Worm (Caenorhabditis elegans) whole organism, L3 larva: Measurements from ENCODE around the gene T04C12.9.

Source experiments
- ceh-16 ChIP-seq: sonication (generic microtip); optimal IDR thresholded peaks from 2 replicates; lab custom pipeline; 2017; ENCODE audit warnings: missing biosample characterization, missing genetic modification characterization
- elt-3 ChIP-seq, 3 experiments: fragments of 150-350 bp in 1 of 3; sonication (generic microtip) in 2 of 3; optimal IDR thresholded peaks; 2 replicates in 2 of 3; 4 replicates in 1 of 3; lab custom pipeline; 2014 to 2017; ENCODE audit warnings: missing biosample characterization in 3 of 3, missing genetic modification characterization in 3 of 3
- fos-1 ChIP-seq: fragments of 150-350 bp; optimal IDR thresholded peaks from 2 replicates; lab custom pipeline; 2014; ENCODE audit warnings: missing biosample characterization, missing genetic modification characterization
- lin-39 ChIP-seq: fragments of 150-350 bp; optimal IDR thresholded peaks from 2 replicates; lab custom pipeline; 2018; ENCODE audit warnings: missing biosample characterization, missing genetic modification reagents, missing genetic modification characterization
- lsy-12 ChIP-seq: sonication (generic microtip); optimal IDR thresholded peaks from 2 replicates; lab custom pipeline; 2016; ENCODE audit warnings: mild to moderate bottlenecking, missing genetic modification characterization, missing compliant biosample characterization
- nhr-28 ChIP-seq: fragments of 150-350 bp; optimal IDR thresholded peaks from 2 replicates; lab custom pipeline; 2014; ENCODE audit warnings: missing biosample characterization, missing genetic modification characterization
- skn-1 ChIP-seq: fragments of 150-350 bp; optimal IDR thresholded peaks from 2 replicates; lab custom pipeline; 2014; ENCODE audit warnings: missing biosample characterization, missing genetic modification characterization
- snpc-4 ChIP-seq: fragments of 150-350 bp; optimal IDR thresholded peaks from 2 replicates; lab custom pipeline; 2014; ENCODE audit warnings: missing biosample characterization, missing genetic modification characterization
- unc-62 ChIP-seq: fragments of 150-350 bp; sonication (generic microtip); optimal IDR thresholded peaks from 4 replicates; lab custom pipeline; 2014; ENCODE audit warnings: missing biosample characterization, missing genetic modification reagents, missing genetic modification characterization
- ztf-4 ChIP-seq: fragments of 150-350 bp; optimal IDR thresholded peaks from 2 replicates; lab custom pipeline; 2014; ENCODE audit warnings: missing biosample characterization, missing genetic modification characterization

- TF ChIP-seq fos-1 (tag; lab: Kevin White, UChicago) (no peak), elt-3 (tag; optimal IDR thresholded peaks at IDR 0.05; lab: Kevin White, UChicago) (no peak), lin-39 (tag; lab: Kevin White, UChicago) (no peak), unc-62 (no peak), nhr-28 (tag; lab: Kevin White, UChicago) (no peak), ztf-4 (tag; lab: Kevin White, UChicago) (no peak), ceh-16 (tag; lab: Kevin White, UChicago) (no peak), snpc-4 (tag; lab: Kevin White, UChicago) (no peak), skn-1 (tag; lab: Kevin White, UChicago) (no peak), lsy-12 (tag; lab: Kevin White, UChicago) (no peak)
Measured at ce11 chrV:11060239-11060984, 2.6 kb downstream of the T04C12.9 start, which contains the start of gene T04C12.11.
